Fruit fly (Drosophila melanogaster) whole organism, embryonic: ENCODE measurements around the gene Atx-1.

Experiments
- Adf1 ChIP-seq: fragments of 200-800 bp; sonication (Bioruptor generic); IDR thresholded peaks from 2 replicates; pipeline ENCODE4 v1.3.6; 2022; ENCODE audit warnings: missing biosample characterization, missing genetic modification characterization
- BtbVII ChIP-seq: fragments of 200-800 bp; sonication (Bioruptor generic); optimal IDR thresholded peaks from 3 replicates; lab custom pipeline; 2017; ENCODE audit warnings: missing biosample characterization, mild to moderate bottlenecking, missing genetic modification characterization
- CG10565 ChIP-seq: fragments of 200-800 bp; sonication (Bioruptor generic); optimal IDR thresholded peaks from 3 replicates; lab custom pipeline; 2016; ENCODE audit warnings: missing biosample characterization, mild to moderate bottlenecking, missing genetic modification characterization
- CG11504 ChIP-seq: fragments of 200-800 bp; sonication (Bioruptor generic); optimal IDR thresholded peaks from 3 replicates; lab custom pipeline; 2019; ENCODE audit warnings: missing biosample characterization, mild to moderate bottlenecking, missing genetic modification characterization, moderate library complexity
- CG12071 ChIP-seq: fragments of 200-800 bp; sonication (Bioruptor generic); optimal IDR thresholded peaks from 3 replicates; lab custom pipeline; 2018; ENCODE audit warnings: missing biosample characterization, mild to moderate bottlenecking, missing genetic modification characterization
- CG13424 ChIP-seq: fragments of 200-800 bp; sonication (Bioruptor generic); optimal IDR thresholded peaks from 2 replicates; lab custom pipeline; 2019; ENCODE audit warnings: missing biosample characterization, mild to moderate bottlenecking, missing genetic modification characterization, moderate library complexity
- CG15601 ChIP-seq: fragments of 200-800 bp; sonication (Bioruptor generic); optimal IDR thresholded peaks from 3 replicates; lab custom pipeline; 2019; ENCODE audit warnings: missing biosample characterization, mild to moderate bottlenecking, missing genetic modification characterization, moderate library complexity
- CG2889 ChIP-seq: fragments of 200-800 bp; sonication (Bioruptor generic); IDR thresholded peaks from 3 replicates; pipeline ENCODE4 v1.3.6; 2022; ENCODE audit warnings: missing biosample characterization, missing genetic modification characterization
- CG30020 ChIP-seq: fragments of 200-800 bp; optimal IDR thresholded peaks from 2 replicates; lab custom pipeline; 2019; ENCODE audit warnings: missing biosample characterization, mild to moderate bottlenecking, missing genetic modification characterization, moderate library complexity
- CG3838 ChIP-seq: fragments of 200-800 bp; sonication (Bioruptor generic); optimal IDR thresholded peaks from 3 replicates; lab custom pipeline; 2016; ENCODE audit warnings: missing biosample characterization, missing genetic modification characterization
- CG42726 ChIP-seq: fragments of 200-800 bp; sonication (Bioruptor generic); IDR thresholded peaks from 2 replicates; pipeline ENCODE4 v1.3.6; 2022; ENCODE audit warnings: missing biosample characterization, missing genetic modification characterization; ENCODE audit not compliant: partially characterized antibody
- CG5245 ChIP-seq: fragments of 200-800 bp; sonication (Bioruptor generic); optimal IDR thresholded peaks from 3 replicates; lab custom pipeline; 2016; ENCODE audit warnings: missing biosample characterization, missing genetic modification characterization
- CG5953 ChIP-seq: fragments of 200-800 bp; sonication (Bioruptor generic); IDR thresholded peaks from 2 replicates; pipeline ENCODE4 v1.3.6; 2022; ENCODE audit warnings: missing biosample characterization, missing genetic modification characterization
- CG7372 ChIP-seq: fragments of 200-800 bp; sonication (Bioruptor generic); IDR thresholded peaks from 2 replicates; pipeline ENCODE4 v1.3.6; 2022; ENCODE audit warnings: missing biosample characterization, missing genetic modification characterization
- CG7928 ChIP-seq: fragments of 200-800 bp; sonication (Bioruptor generic); optimal IDR thresholded peaks from 2 replicates; lab custom pipeline; 2017; ENCODE audit warnings: missing biosample characterization, mild to moderate bottlenecking, missing genetic modification characterization
- CG8089 ChIP-seq: fragments of 200-800 bp; sonication (Bioruptor generic); optimal IDR thresholded peaks from 3 replicates; lab custom pipeline; 2016; ENCODE audit warnings: missing biosample characterization, missing genetic modification characterization
- CG9817 ChIP-seq: fragments of 200-800 bp; sonication (Bioruptor generic); optimal IDR thresholded peaks from 2 replicates; lab custom pipeline; 2018; ENCODE audit warnings: missing biosample characterization, mild to moderate bottlenecking, missing genetic modification characterization, moderate library complexity
- Camta ChIP-seq: fragments of 200-800 bp; sonication (Bioruptor generic); optimal IDR thresholded peaks from 2 replicates; lab custom pipeline; 2016; ENCODE audit warnings: missing biosample characterization, missing genetic modification characterization
- CoRest ChIP-seq: fragments of 200-800 bp; sonication (Bioruptor generic); optimal IDR thresholded peaks from 3 replicates; lab custom pipeline; 2018; ENCODE audit warnings: missing biosample characterization, mild to moderate bottlenecking, missing genetic modification characterization, moderate library complexity
- D19A ChIP-seq: fragments of 200-800 bp; optimal IDR thresholded peaks from 3 replicates; lab custom pipeline; 2019; ENCODE audit warnings: missing biosample characterization, mild to moderate bottlenecking, missing genetic modification characterization, moderate library complexity
- Dbx ChIP-seq: fragments of 200-800 bp; sonication (Bioruptor generic); IDR thresholded peaks from 3 replicates; pipeline ENCODE4 v1.3.6; 2022; ENCODE audit warnings: missing biosample characterization, missing genetic modification characterization
- Hey ChIP-seq: fragments of 200-800 bp; sonication (Bioruptor generic); optimal IDR thresholded peaks from 3 replicates; lab custom pipeline; 2018; ENCODE audit warnings: missing biosample characterization, mild to moderate bottlenecking, missing genetic modification characterization
- Lim3 ChIP-seq: fragments of 200-800 bp; sonication (Bioruptor generic); IDR thresholded peaks from 2 replicates; pipeline ENCODE4 v1.3.6; 2022; ENCODE audit warnings: missing biosample characterization, missing genetic modification characterization
- Lpt ChIP-seq: fragments of >200 bp; optimal IDR thresholded peaks from 2 replicates; lab custom pipeline; 2018; ENCODE audit warnings: missing biosample characterization, missing genetic modification characterization
- NK7.1 ChIP-seq: fragments of 200-800 bp; sonication (Bioruptor generic); optimal IDR thresholded peaks from 3 replicates; lab custom pipeline; 2016; ENCODE audit warnings: missing biosample characterization, missing genetic modification characterization
- NfI ChIP-seq: fragments of 200-800 bp; sonication (Bioruptor generic); optimal IDR thresholded peaks from 3 replicates; lab custom pipeline; 2018; ENCODE audit warnings: missing biosample characterization, mild to moderate bottlenecking, missing genetic modification characterization, moderate library complexity
- Ptx1 ChIP-seq: fragments of 200-800 bp; sonication (Bioruptor generic); IDR thresholded peaks from 2 replicates; pipeline ENCODE4 v1.3.6; 2022; ENCODE audit warnings: missing biosample characterization, missing genetic modification characterization
- Trl ChIP-seq, 3 experiments: fragments of >200 bp in 2 of 3; fragments of 200-800 bp in 1 of 3; sonication (Bioruptor generic) in 1 of 3; optimal IDR thresholded peaks; 2 replicates in 1 of 3; 3 replicates in 2 of 3; lab custom pipeline; 2016 to 2017; ENCODE audit warnings: missing biosample characterization in 1 of 3, missing genetic modification characterization in 1 of 3
- bsh ChIP-seq, 2 experiments: fragments of 200-800 bp; sonication (Bioruptor generic); optimal IDR thresholded peaks; 2 replicates each; lab custom pipeline; 2017 to 2018; ENCODE audit warnings: mild to moderate bottlenecking in 2 of 2, missing biosample characterization in 2 of 2, missing genetic modification characterization in 2 of 2, moderate library complexity in 1 of 2
- chif ChIP-seq, 2 experiments: fragments of 200-800 bp; sonication (Bioruptor generic); optimal IDR thresholded peaks; 3 replicates each; lab custom pipeline; 2016; ENCODE audit warnings: missing biosample characterization in 2 of 2, missing genetic modification characterization in 2 of 2
- chn ChIP-seq: fragments of 200-800 bp; sonication (Bioruptor generic); optimal IDR thresholded peaks from 2 replicates; lab custom pipeline; 2016; ENCODE audit warnings: missing biosample characterization, missing genetic modification characterization
- crc ChIP-seq: fragments of 200-800 bp; sonication (Bioruptor generic); optimal IDR thresholded peaks from 2 replicates; lab custom pipeline; 2016; ENCODE audit warnings: missing biosample characterization, missing genetic modification characterization
- fd96Cb ChIP-seq: fragments of 200-800 bp; sonication (Bioruptor generic); optimal IDR thresholded peaks from 2 replicates; lab custom pipeline; 2018; ENCODE audit warnings: missing biosample characterization, mild to moderate bottlenecking, missing genetic modification characterization, moderate library complexity
- gcm ChIP-seq: fragments of 200-800 bp; sonication (Bioruptor generic); optimal IDR thresholded peaks from 2 replicates; lab custom pipeline; 2019; ENCODE audit warnings: missing biosample characterization, mild to moderate bottlenecking, missing genetic modification characterization, moderate library complexity
- hb ChIP-seq: fragments of 200-800 bp; sonication (Bioruptor generic); IDR thresholded peaks from 3 replicates; pipeline ENCODE4 v1.3.6; 2022; ENCODE audit warnings: missing biosample characterization, missing genetic modification characterization; ENCODE audit not compliant: partially characterized antibody
- hbn ChIP-seq: fragments of 200-800 bp; sonication (Bioruptor generic); IDR thresholded peaks from 2 replicates; pipeline ENCODE4 v1.3.6; 2022; ENCODE audit warnings: missing biosample characterization, missing genetic modification characterization; ENCODE audit not compliant: partially characterized antibody
- lmd ChIP-seq: fragments of 200-800 bp; sonication (Bioruptor generic); IDR thresholded peaks from 2 replicates; pipeline ENCODE4 v1.3.6; 2022; ENCODE audit warnings: missing biosample characterization, missing genetic modification characterization
- mam ChIP-seq: fragments of 200-800 bp; sonication (Bioruptor generic); optimal IDR thresholded peaks from 3 replicates; lab custom pipeline; 2016; ENCODE audit warnings: missing biosample characterization, missing genetic modification characterization
- nerfin-2 ChIP-seq: fragments of 200-800 bp; sonication (Bioruptor generic); IDR thresholded peaks from 2 replicates; pipeline ENCODE4 v1.3.6; 2022; ENCODE audit warnings: missing biosample characterization, missing genetic modification characterization; ENCODE audit not compliant: partially characterized antibody
- row ChIP-seq: fragments of 200-800 bp; sonication (Bioruptor generic); IDR thresholded peaks from 3 replicates; pipeline ENCODE4 v1.3.6; 2022; ENCODE audit warnings: missing biosample characterization, missing genetic modification characterization
- schlank ChIP-seq: fragments of 200-800 bp; sonication (Bioruptor generic); optimal IDR thresholded peaks from 2 replicates; lab custom pipeline; 2018; ENCODE audit warnings: missing biosample characterization, mild to moderate bottlenecking, missing genetic modification characterization
- sens ChIP-seq: fragments of 200-800 bp; sonication (Bioruptor generic); peaks from one replicate; lab custom pipeline; 2016; ENCODE audit warnings: missing biosample characterization, missing genetic modification characterization
- seq ChIP-seq: fragments of 200-800 bp; sonication (Bioruptor generic); IDR thresholded peaks from 2 replicates; pipeline ENCODE4 v1.3.6; 2022; ENCODE audit warnings: missing biosample characterization, missing genetic modification characterization
- shn ChIP-seq: fragments of 200-800 bp; sonication (Bioruptor generic); optimal IDR thresholded peaks from 3 replicates; lab custom pipeline; 2016; ENCODE audit warnings: missing biosample characterization, missing genetic modification characterization
- slbo ChIP-seq: fragments of 200-800 bp; sonication (Bioruptor generic); IDR thresholded peaks from 2 replicates; pipeline ENCODE4 v1.3.6; 2022; ENCODE audit warnings: missing biosample characterization, missing genetic modification characterization
- trh ChIP-seq: fragments of 200-800 bp; sonication (Bioruptor generic); optimal IDR thresholded peaks from 2 replicates; lab custom pipeline; 2016; ENCODE audit warnings: missing biosample characterization, missing genetic modification characterization
- ttk ChIP-seq: fragments of 200-800 bp; sonication (Bioruptor generic); IDR thresholded peaks from 2 replicates; pipeline ENCODE4 v2.1.2; 2022; ENCODE audit warnings: missing biosample characterization, missing genetic modification characterization
- z ChIP-seq: fragments of 200-800 bp; sonication (Bioruptor generic); IDR thresholded peaks from 3 replicates; pipeline ENCODE4 v1.3.6; 2022; ENCODE audit warnings: missing biosample characterization, missing genetic modification characterization
- zf30C ChIP-seq: fragments of 200-800 bp; sonication (Bioruptor generic); optimal IDR thresholded peaks from 3 replicates; lab custom pipeline; 2018; ENCODE audit warnings: missing biosample characterization, mild to moderate bottlenecking, missing genetic modification characterization

Gene Atx-1

DNA sequence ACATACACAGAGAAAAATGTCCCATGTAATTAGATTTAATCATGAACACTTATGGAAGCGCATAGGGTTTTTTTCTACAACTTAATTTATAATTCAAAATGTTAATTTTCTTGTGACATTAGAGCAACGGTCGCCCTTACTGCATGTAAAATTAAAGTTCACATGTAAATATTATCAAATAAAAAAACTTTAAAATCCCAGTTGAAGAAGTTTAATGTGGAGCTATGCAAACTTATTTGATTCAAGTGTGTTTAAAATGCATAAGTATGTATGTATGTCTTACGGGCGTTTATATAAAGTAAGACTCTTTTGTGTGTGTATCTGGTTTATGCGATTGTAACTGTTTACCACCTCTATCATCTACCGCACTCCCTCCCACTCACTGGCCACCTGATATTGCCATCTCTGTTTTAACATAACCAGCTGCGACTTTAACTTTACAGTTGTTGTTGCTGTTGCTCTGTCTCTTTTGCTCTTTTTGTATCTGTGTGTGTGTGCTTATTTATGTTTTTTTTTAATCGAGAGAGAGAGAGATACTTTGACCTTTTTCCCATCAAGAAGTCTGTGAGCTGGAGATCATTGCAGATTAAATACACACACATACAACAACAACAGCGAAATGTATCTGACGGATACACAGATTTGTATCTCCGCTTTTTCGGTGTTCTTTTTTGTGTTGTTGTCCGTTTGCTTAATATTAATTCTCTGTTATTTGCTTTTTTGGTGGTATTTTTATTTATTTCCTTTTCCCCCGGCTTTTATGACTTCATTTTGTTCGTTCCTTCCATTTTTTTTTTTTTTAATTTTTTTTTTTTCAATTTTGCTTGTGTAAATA, 32.6 kb downstream of the Atx-1 start (continued):
- TF ChIP-seq gcm (GFP tag; lab: Kevin White, UChicago) = peak; percentile 91
- peak; percentile 96 for TF ChIP-seq CG11504 (tag; lab: Kevin White, UChicago)
- TF ChIP-seq nerfin-2 = no peak
- peak; percentile 54 for TF ChIP-seq NK7.1 (GFP tag; lab: Kevin White, UChicago)
- peak; percentile 89 for TF ChIP-seq NfI
- peak; percentile 47 for TF ChIP-seq BtbVII
- no peak for TF ChIP-seq CG7928 (GFP tag; lab: Kevin White, UChicago)
- peak; percentile 71 for TF ChIP-seq Lim3 (GFP tag; lab: Robert Waterston, UW)
- peak; percentile 68 for TF ChIP-seq trh (GFP tag; lab: Kevin White, UChicago)
- no peak for TF ChIP-seq Hey (tag; lab: Kevin White, UChicago)
- TF ChIP-seq CoRest (tag; lab: Kevin White, UChicago) = peak; percentile 97
- peak; percentile 81 for TF ChIP-seq CG3838 (GFP tag; lab: Kevin White, UChicago)
- 0 out of 2 replicates have a peak, but pooled peaks have one; percentile 13 for TF ChIP-seq CG7372 (GFP tag; lab: Robert Waterston, UW)
- TF ChIP-seq Lpt = no peak
- peak; percentile 30 for TF ChIP-seq CG8089 (GFP tag; lab: Kevin White, UChicago)
- no peak for TF ChIP-seq CG42726 (GFP tag; lab: Robert Waterston, UW)
- peak; percentile 50; the same call in 1 of the 2 replicates for TF ChIP-seq CG5953 (GFP tag; lab: Robert Waterston, UW)
- TF ChIP-seq seq = peak; percentile 88
- no peak for TF ChIP-seq Adf1 (GFP tag; lab: Robert Waterston, UW)
- TF ChIP-seq Trl (optimal IDR thresholded peaks at IDR 0.05; lab: Kevin White, UChicago) = peak in 1 of 2 experiments; percentile 36
- peak; percentile 77 for TF ChIP-seq Trl (GFP tag; optimal IDR thresholded peaks at IDR 0.05; lab: Kevin White, UChicago)
- peak; percentile 84 for TF ChIP-seq fd96Cb (tag; lab: Kevin White, UChicago)
- peak; percentile 68 for TF ChIP-seq mam
- TF ChIP-seq CG30020 = peak; percentile 46
- peak; percentile 42 to 87 for TF ChIP-seq bsh (GFP tag; optimal IDR thresholded peaks at IDR 0.05; lab: Kevin White, UChicago)
- peak; percentile 56 for TF ChIP-seq crc
- peak; percentile 79 for TF ChIP-seq Ptx1
- TF ChIP-seq hb (GFP tag; lab: Robert Waterston, UW) = no peak
- TF ChIP-seq CG15601 (tag; lab: Kevin White, UChicago) = peak; percentile 92
- TF ChIP-seq lmd (GFP tag; lab: Robert Waterston, UW) = peak; percentile 90
- TF ChIP-seq D19A (tag; lab: Kevin White, UChicago) = peak; percentile 69
- peak; percentile 96 for TF ChIP-seq CG13424 (tag; lab: Kevin White, UChicago)
- TF ChIP-seq shn = peak; percentile 85
- peak; percentile 89 for TF ChIP-seq CG9817 (tag; lab: Kevin White, UChicago)
- no peak for TF ChIP-seq CG12071 (GFP tag; lab: Kevin White, UChicago)
- TF ChIP-seq sens (GFP tag; lab: Kevin White, UChicago) = peak; percentile 97
- peak; percentile 81 for TF ChIP-seq slbo
- TF ChIP-seq schlank (tag; lab: Kevin White, UChicago) = peak; percentile 7
- TF ChIP-seq z (GFP tag; lab: Robert Waterston, UW) = no peak
- TF ChIP-seq CG2889 (GFP tag; lab: Robert Waterston, UW) = peak; percentile 75
- TF ChIP-seq ttk (GFP tag; lab: Robert Waterston, UW) = 0 out of 2 replicates have a peak, but pooled peaks have one; percentile 17
- peak; percentile 81 for TF ChIP-seq zf30C
- no peak for TF ChIP-seq CG10565 (GFP tag; lab: Kevin White, UChicago)
- TF ChIP-seq chn (GFP tag; lab: Kevin White, UChicago) = peak; percentile 82
- peak; percentile 66 for TF ChIP-seq CG5245 (GFP tag; lab: Kevin White, UChicago)
- peak; percentile 78 to 88 for TF ChIP-seq chif (GFP tag; optimal IDR thresholded peaks at IDR 0.05; lab: Kevin White, UChicago)
- no peak for TF ChIP-seq Dbx (GFP tag; lab: Robert Waterston, UW)
- no peak for TF ChIP-seq hbn (GFP tag; lab: Robert Waterston, UW)
- peak; percentile 90 for TF ChIP-seq row (GFP tag; lab: Robert Waterston, UW)
- peak; percentile 84 for TF ChIP-seq Camta (GFP tag; lab: Kevin White, UChicago)
